Fruit fly (Drosophila melanogaster) whole organism, pupa: ENCODE results near the gene CG4884.

Source experiments
- CG14655 ChIP-seq: fragments of 200-800 bp; sonication (Bioruptor generic); optimal IDR thresholded peaks from 3 replicates; lab custom pipeline; 2017; ENCODE audit warnings: mild to moderate bottlenecking, missing biosample characterization, missing genetic modification reagents, missing genetic modification characterization
- CG17806 ChIP-seq: fragments of 200-800 bp; sonication (Bioruptor generic); optimal IDR thresholded peaks from 2 replicates; lab custom pipeline; 2018; ENCODE audit warnings: missing biosample characterization, mild to moderate bottlenecking, missing genetic modification characterization, moderate library complexity
- CG34367 ChIP-seq: fragments of 200-800 bp; sonication (Bioruptor generic); optimal IDR thresholded peaks from 2 replicates; lab custom pipeline; 2018; ENCODE audit warnings: missing biosample characterization, mild to moderate bottlenecking, missing genetic modification characterization
- CG4496 ChIP-seq: fragments of 200-800 bp; sonication (Bioruptor generic); IDR thresholded peaks from 3 replicates; pipeline ENCODE4 v1.3.6; 2022; ENCODE audit warnings: missing biosample characterization, missing genetic modification characterization
- CG8301 ChIP-seq: fragments of 200-800 bp; sonication (Bioruptor generic); optimal IDR thresholded peaks from 2 replicates; lab custom pipeline; 2018; ENCODE audit warnings: missing biosample characterization, mild to moderate bottlenecking, missing genetic modification characterization
- D1 ChIP-seq: fragments of 200-800 bp; sonication (Bioruptor generic); optimal IDR thresholded peaks from 2 replicates; lab custom pipeline; 2018; ENCODE audit warnings: missing biosample characterization, mild to moderate bottlenecking, missing genetic modification characterization, moderate library complexity
- EcR ChIP-seq: fragments of 200-800 bp; sonication (Bioruptor generic); optimal IDR thresholded peaks from 3 replicates; lab custom pipeline; 2019; ENCODE audit warnings: missing biosample characterization, missing genetic modification characterization, mild to moderate bottlenecking, moderate library complexity, missing genetic modification reagents
- Snoo ChIP-seq: fragments of 200-800 bp; sonication (Bioruptor generic); optimal IDR thresholded peaks from 3 replicates; lab custom pipeline; 2017; ENCODE audit warnings: missing biosample characterization, mild to moderate bottlenecking, missing genetic modification characterization, inconsistent platforms
- fd96Ca ChIP-seq: fragments of 200-800 bp; sonication (Bioruptor generic); IDR thresholded peaks from 3 replicates; pipeline ENCODE4 v1.3.6; 2022; ENCODE audit warnings: missing biosample characterization, missing genetic modification characterization

DNA sequence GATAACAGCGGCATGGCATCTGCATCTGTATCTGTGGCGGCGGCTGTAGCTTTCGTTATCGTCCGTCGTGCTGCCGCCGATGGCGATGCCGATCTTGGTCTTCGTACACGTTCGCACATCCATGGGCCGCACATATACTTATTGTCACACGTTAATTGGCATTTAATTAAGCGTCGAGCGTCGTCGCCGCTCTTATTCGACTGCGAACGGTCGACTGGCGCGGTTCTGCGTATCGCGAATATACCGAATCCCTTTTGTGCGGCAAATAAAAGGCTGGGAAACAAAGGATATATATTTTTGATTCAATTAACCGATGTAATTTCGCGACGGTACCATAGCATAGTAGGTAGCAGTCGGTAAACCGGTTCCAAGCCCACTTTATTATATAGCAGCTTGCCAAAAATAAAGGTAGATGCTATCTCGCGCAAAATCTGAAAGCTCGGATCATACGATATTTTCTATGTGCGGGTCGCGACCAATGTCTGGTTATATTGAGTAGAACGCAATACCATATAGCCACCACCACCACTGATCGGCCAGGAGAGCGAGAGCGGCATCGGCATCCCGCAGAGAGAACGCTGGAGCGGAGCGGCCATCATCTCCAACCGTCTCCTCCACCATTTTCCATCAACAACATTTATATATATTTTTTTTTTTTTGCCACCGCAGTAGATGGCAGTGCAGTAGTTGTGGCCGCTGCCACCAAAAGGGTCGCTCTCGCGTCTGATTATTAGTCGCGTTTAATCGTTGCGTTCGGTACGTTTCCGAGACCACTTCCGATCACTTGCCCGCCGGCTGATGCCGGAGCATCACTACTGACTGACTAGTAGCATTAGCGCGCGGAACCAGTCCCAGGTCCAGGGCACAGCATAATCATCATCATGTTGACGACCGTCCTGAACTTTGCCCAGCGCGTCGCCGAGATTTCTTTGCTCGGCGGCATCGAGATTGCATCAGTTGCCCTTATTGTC, 33.8 kb downstream of the CG4884 start, which contains the start of gene mino:
- TF ChIP-seq EcR = no peak
- TF ChIP-seq D1 (tag; lab: Kevin White, UChicago) = no peak
- TF ChIP-seq fd96Ca (GFP tag; lab: Robert Waterston, UW) = no peak
- TF ChIP-seq CG34367 (tag; lab: Kevin White, UChicago) = no peak
- TF ChIP-seq CG14655 = no peak
- no peak for TF ChIP-seq Snoo (tag; lab: Kevin White, UChicago)
- no peak for TF ChIP-seq CG8301 (tag; lab: Kevin White, UChicago)
- no peak for TF ChIP-seq CG17806 (tag; lab: Kevin White, UChicago)
- TF ChIP-seq CG4496 (GFP tag; lab: Robert Waterston, UW) = no peak
